Fruit fly (Drosophila melanogaster) whole organism, pupa: Measurements from ENCODE around the gene CG14280.
A peak's percentile ranks its signal among the peaks of the same experiment; 100 is the strongest.

Experiments used
- CG10348 ChIP-seq: fragments of 200-800 bp; sonication (Bioruptor generic); IDR thresholded peaks from 2 replicates; pipeline ENCODE4 v1.3.6; 2022; ENCODE audit warnings: missing biosample characterization, missing genetic modification characterization
- CG12605 ChIP-seq: fragments of 200-800 bp; sonication (Bioruptor generic); IDR thresholded peaks from 2 replicates; pipeline ENCODE4 v1.3.6; 2022; ENCODE audit warnings: missing biosample characterization, missing genetic modification characterization
- CG13204 ChIP-seq: fragments of 200-800 bp; sonication (Bioruptor generic); optimal IDR thresholded peaks from 2 replicates; lab custom pipeline; 2018; ENCODE audit warnings: missing biosample characterization, mild to moderate bottlenecking, missing genetic modification characterization, moderate library complexity
- CG14655 ChIP-seq: fragments of 200-800 bp; sonication (Bioruptor generic); optimal IDR thresholded peaks from 3 replicates; lab custom pipeline; 2017; ENCODE audit warnings: mild to moderate bottlenecking, missing biosample characterization, missing genetic modification reagents, missing genetic modification characterization
- CG15710 ChIP-seq: fragments of 200-800 bp; sonication (Bioruptor generic); optimal IDR thresholded peaks from 2 replicates; lab custom pipeline; 2018; ENCODE audit warnings: missing biosample characterization, mild to moderate bottlenecking, missing genetic modification characterization, moderate library complexity
- CG17806 ChIP-seq: fragments of 200-800 bp; sonication (Bioruptor generic); optimal IDR thresholded peaks from 2 replicates; lab custom pipeline; 2018; ENCODE audit warnings: missing biosample characterization, mild to moderate bottlenecking, missing genetic modification characterization, moderate library complexity
- CG32121 ChIP-seq: fragments of 200-800 bp; sonication (Bioruptor generic); IDR thresholded peaks from 2 replicates; pipeline ENCODE4 v1.3.6; 2022; ENCODE audit warnings: missing biosample characterization, missing genetic modification characterization
- CG34367 ChIP-seq: fragments of 200-800 bp; sonication (Bioruptor generic); optimal IDR thresholded peaks from 2 replicates; lab custom pipeline; 2018; ENCODE audit warnings: missing biosample characterization, mild to moderate bottlenecking, missing genetic modification characterization
- CG4496 ChIP-seq: fragments of 200-800 bp; sonication (Bioruptor generic); IDR thresholded peaks from 3 replicates; pipeline ENCODE4 v1.3.6; 2022; ENCODE audit warnings: missing biosample characterization, missing genetic modification characterization
- CG8159 ChIP-seq: fragments of 200-800 bp; sonication (Bioruptor generic); optimal IDR thresholded peaks from 3 replicates; lab custom pipeline; 2018; ENCODE audit warnings: missing biosample characterization, mild to moderate bottlenecking, missing genetic modification characterization, moderate library complexity
- CG8301 ChIP-seq: fragments of 200-800 bp; sonication (Bioruptor generic); optimal IDR thresholded peaks from 2 replicates; lab custom pipeline; 2018; ENCODE audit warnings: missing biosample characterization, mild to moderate bottlenecking, missing genetic modification characterization
- CG9948 ChIP-seq: fragments of 200-800 bp; sonication (Bioruptor generic); optimal IDR thresholded peaks from 2 replicates; lab custom pipeline; 2018; ENCODE audit warnings: missing biosample characterization, mild to moderate bottlenecking, missing genetic modification characterization, moderate library complexity
- D1 ChIP-seq: fragments of 200-800 bp; sonication (Bioruptor generic); optimal IDR thresholded peaks from 2 replicates; lab custom pipeline; 2018; ENCODE audit warnings: missing biosample characterization, mild to moderate bottlenecking, missing genetic modification characterization, moderate library complexity
- EcR ChIP-seq: fragments of 200-800 bp; sonication (Bioruptor generic); optimal IDR thresholded peaks from 3 replicates; lab custom pipeline; 2019; ENCODE audit warnings: missing biosample characterization, missing genetic modification characterization, mild to moderate bottlenecking, moderate library complexity, missing genetic modification reagents
- Ets98B ChIP-seq: fragments of 200-800 bp; sonication (Bioruptor generic); IDR thresholded peaks from 2 replicates; pipeline ENCODE4 v1.3.6; 2022; ENCODE audit warnings: missing biosample characterization, missing genetic modification characterization
- Pif1A ChIP-seq: fragments of 200-800 bp; sonication (Bioruptor generic); optimal IDR thresholded peaks from 3 replicates; lab custom pipeline; 2016; ENCODE audit warnings: missing biosample characterization, missing genetic modification characterization
- Pif1B ChIP-seq: fragments of 200-800 bp; sonication (Bioruptor generic); optimal IDR thresholded peaks from 3 replicates; lab custom pipeline; 2016; ENCODE audit warnings: missing biosample characterization, missing genetic modification characterization
- Snoo ChIP-seq: fragments of 200-800 bp; sonication (Bioruptor generic); optimal IDR thresholded peaks from 3 replicates; lab custom pipeline; 2017; ENCODE audit warnings: missing biosample characterization, mild to moderate bottlenecking, missing genetic modification characterization, inconsistent platforms
- fd96Ca ChIP-seq: fragments of 200-800 bp; sonication (Bioruptor generic); IDR thresholded peaks from 3 replicates; pipeline ENCODE4 v1.3.6; 2022; ENCODE audit warnings: missing biosample characterization, missing genetic modification characterization
- gl ChIP-seq: fragments of 200-800 bp; sonication (Bioruptor generic); optimal IDR thresholded peaks from 2 replicates; lab custom pipeline; 2018; ENCODE audit warnings: missing biosample characterization, mild to moderate bottlenecking, missing genetic modification characterization
- rn ChIP-seq: fragments of 200-800 bp; sonication (Bioruptor generic); IDR thresholded peaks from 2 replicates; pipeline ENCODE4 v1.3.6; 2022; ENCODE audit warnings: missing biosample characterization, missing genetic modification characterization

CG14280 gene

dm6 chr3R:19248036-19248435 lies 8.5 kb upstream of the CG14280 start, which contains the start of gene CG5217:
TSS of gene CG5217 (minus strand) at chr3R:19248136.
- TF ChIP-seq CG4496 (GFP tag; lab: Robert Waterston, UW) (no peak), CG8159 (tag; lab: Kevin White, UChicago) (no peak), fd96Ca (no peak), CG32121 (no peak), Snoo (tag; lab: Kevin White, UChicago) (no peak), CG10348 (GFP tag; lab: Robert Waterston, UW) (no peak), Pif1B (GFP tag; lab: Kevin White, UChicago) (no peak), Pif1A (no peak), CG9948 (tag; lab: Kevin White, UChicago) (no peak), CG34367 (no peak), CG14655 (GFP tag; lab: Kevin White, UChicago) (no peak), Ets98B (GFP tag; lab: Robert Waterston, UW) (no peak), EcR (GFP tag; lab: Kevin White, UChicago) (no peak), rn (GFP tag; lab: Robert Waterston, UW) (no peak), CG15710 (tag; lab: Kevin White, UChicago) (no peak)
- TF ChIP-seq, all 21 proteins: peak for 0

DNA sequence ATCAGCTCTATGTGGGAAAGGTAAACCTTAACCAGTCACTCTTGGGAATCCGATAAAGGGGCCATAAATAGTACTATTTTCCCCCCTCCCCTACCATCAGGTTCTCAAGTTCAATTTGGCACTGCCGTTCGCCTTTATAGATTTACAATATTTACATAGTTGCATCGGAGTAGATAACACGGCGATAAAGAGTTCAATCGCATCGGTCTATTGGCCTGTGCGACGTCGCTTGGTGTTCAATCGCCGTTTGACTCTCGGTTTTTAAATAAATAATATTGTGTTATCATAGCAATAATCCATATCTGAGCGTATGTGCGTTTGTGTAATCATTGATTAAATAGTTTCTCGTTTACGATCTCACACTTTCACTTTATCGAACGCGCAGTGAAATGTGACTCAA lies 6.5 kb upstream of the CG14280 start:
- TF ChIP-seq CG10348 (GFP tag; lab: Robert Waterston, UW) (no peak), CG8159 (tag; lab: Kevin White, UChicago) (no peak), CG14655 (GFP tag; lab: Kevin White, UChicago) (no peak), EcR (GFP tag; lab: Kevin White, UChicago) (no peak), rn (GFP tag; lab: Robert Waterston, UW) (no peak), CG17806 (tag; lab: Kevin White, UChicago) (no peak)

DNA sequence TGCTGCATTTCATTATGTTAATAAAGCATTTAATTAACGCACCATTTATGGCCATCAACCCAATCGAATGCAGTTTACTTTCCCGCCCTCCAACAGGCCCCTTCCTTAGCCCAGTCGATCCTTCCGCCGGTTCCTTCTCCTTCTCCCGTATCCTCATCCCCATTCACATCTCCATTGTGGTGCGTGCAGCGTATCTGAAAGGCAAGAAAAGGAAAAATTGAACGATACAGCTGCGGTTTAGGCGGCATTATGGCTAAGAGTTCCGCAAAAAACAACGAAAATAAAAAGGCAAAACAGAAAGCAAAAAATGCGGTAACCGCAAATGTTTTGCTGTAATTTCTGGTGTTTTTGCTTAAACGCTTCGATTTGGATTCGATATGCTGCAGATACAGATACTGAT lies 2.6 kb upstream of the CG14280 start:
- TF ChIP-seq CG13204 (GFP tag; lab: Kevin White, UChicago) (peak; percentile 61), gl (tag; lab: Kevin White, UChicago) (peak; percentile 23), Pif1B (GFP tag; lab: Kevin White, UChicago) (no peak)
- TF ChIP-seq, all 21 proteins: peak for 2

- TF ChIP-seq CG8301 (tag; lab: Kevin White, UChicago), result peak; percentile 77
- peak; percentile 50 for TF ChIP-seq CG32121
- peak; percentile 29 for TF ChIP-seq gl (tag; lab: Kevin White, UChicago)
- TF ChIP-seq CG15710 (tag; lab: Kevin White, UChicago), result peak; percentile 66
- peak; percentile 37 for TF ChIP-seq Pif1A
- TF ChIP-seq CG8159 (tag; lab: Kevin White, UChicago), result peak; percentile 55
- TF ChIP-seq rn (GFP tag; lab: Robert Waterston, UW), result peak; percentile 32; the same call in 1 of the 2 replicates
- TF ChIP-seq fd96Ca, result peak; percentile 81
- TF ChIP-seq CG4496 (GFP tag; lab: Robert Waterston, UW), result peak; percentile 76
- no peak for TF ChIP-seq EcR (GFP tag; lab: Kevin White, UChicago)
- no peak for TF ChIP-seq D1 (tag; lab: Kevin White, UChicago)
- peak; percentile 50 for TF ChIP-seq Ets98B (GFP tag; lab: Robert Waterston, UW)
- TF ChIP-seq CG9948 (tag; lab: Kevin White, UChicago), result peak; percentile 61
- TF ChIP-seq CG10348 (GFP tag; lab: Robert Waterston, UW), result no peak
- no peak for TF ChIP-seq CG13204 (GFP tag; lab: Kevin White, UChicago)
- peak; percentile 82 for TF ChIP-seq CG14655 (GFP tag; lab: Kevin White, UChicago)
- peak; percentile 20 for TF ChIP-seq Snoo (tag; lab: Kevin White, UChicago)
- peak; percentile 41; the same call in 1 of the 2 replicates for TF ChIP-seq CG12605
- peak; percentile 25 for TF ChIP-seq Pif1B (GFP tag; lab: Kevin White, UChicago)
- TF ChIP-seq CG17806 (tag; lab: Kevin White, UChicago), result peak; percentile 66
- TF ChIP-seq CG34367, result peak; percentile 49
- TF ChIP-seq, all 21 proteins: peak for 17
These were observed 1.3 kb upstream of the CG14280 start for dm6 chr3R:19255255-19255654.

DNA sequence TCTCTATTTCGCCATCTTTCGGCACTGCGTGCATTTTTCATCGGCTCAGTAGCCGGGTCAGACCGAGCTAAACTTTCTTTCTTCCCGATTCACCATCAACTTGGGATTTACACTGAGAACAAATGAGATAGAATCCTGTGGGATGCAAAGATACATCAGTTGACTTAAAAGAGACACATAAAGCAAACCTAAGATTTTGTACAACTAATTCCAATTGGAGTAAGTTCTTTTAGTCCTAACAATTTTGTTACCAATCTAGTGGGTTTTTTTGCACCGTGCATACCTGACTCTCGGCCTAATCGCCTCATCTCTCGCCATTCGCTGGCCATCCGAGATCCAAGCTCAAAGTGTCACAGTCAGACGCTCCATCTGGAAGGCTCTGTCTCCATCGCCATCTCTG lies 8.2 kb downstream of the CG14280 start:
- peak; percentile 54; the same call in 2 of the 3 replicates for TF ChIP-seq CG4496 (GFP tag; lab: Robert Waterston, UW)
- peak; percentile 60 for TF ChIP-seq CG8301 (tag; lab: Kevin White, UChicago)
- peak; percentile 67; the same call in 2 of the 3 replicates for TF ChIP-seq fd96Ca
- TF ChIP-seq CG14655 (GFP tag; lab: Kevin White, UChicago), result peak; percentile 62
- TF ChIP-seq CG15710 (tag; lab: Kevin White, UChicago), result no peak
- peak; percentile 33; the same call in 1 of the 2 replicates for TF ChIP-seq Ets98B (GFP tag; lab: Robert Waterston, UW)
- peak; percentile 39 for TF ChIP-seq Pif1A
- TF ChIP-seq CG8159 (tag; lab: Kevin White, UChicago), result no peak

- TF ChIP-seq D1 (tag; lab: Kevin White, UChicago), result no peak
- no peak for TF ChIP-seq Pif1A
- no peak for TF ChIP-seq CG13204 (GFP tag; lab: Kevin White, UChicago)
- TF ChIP-seq CG4496 (GFP tag; lab: Robert Waterston, UW), result no peak
- no peak for TF ChIP-seq gl (tag; lab: Kevin White, UChicago)
- TF ChIP-seq Ets98B (GFP tag; lab: Robert Waterston, UW), result no peak
- TF ChIP-seq CG15710 (tag; lab: Kevin White, UChicago), result no peak
- no peak for TF ChIP-seq CG12605
- no peak for TF ChIP-seq CG17806 (tag; lab: Kevin White, UChicago)
- TF ChIP-seq CG8301 (tag; lab: Kevin White, UChicago), result no peak
- no peak for TF ChIP-seq CG34367
- no peak for TF ChIP-seq CG8159 (tag; lab: Kevin White, UChicago)
- TF ChIP-seq CG32121, result no peak
- TF ChIP-seq Pif1B (GFP tag; lab: Kevin White, UChicago), result no peak
- TF ChIP-seq rn (GFP tag; lab: Robert Waterston, UW), result no peak
These were observed 14.5 kb downstream of the CG14280 start for dm6 chr3R:19271125-19271524.
